Worm (Caenorhabditis elegans): ENCODE measurements around the gene T25E4.1.
"Not testable (repeated sequence)": the region's sequence is repeated elsewhere in the genome, so short reads cannot be mapped to it uniquely, and the experiment has no call there.

Gene T25E4.1

DNA sequence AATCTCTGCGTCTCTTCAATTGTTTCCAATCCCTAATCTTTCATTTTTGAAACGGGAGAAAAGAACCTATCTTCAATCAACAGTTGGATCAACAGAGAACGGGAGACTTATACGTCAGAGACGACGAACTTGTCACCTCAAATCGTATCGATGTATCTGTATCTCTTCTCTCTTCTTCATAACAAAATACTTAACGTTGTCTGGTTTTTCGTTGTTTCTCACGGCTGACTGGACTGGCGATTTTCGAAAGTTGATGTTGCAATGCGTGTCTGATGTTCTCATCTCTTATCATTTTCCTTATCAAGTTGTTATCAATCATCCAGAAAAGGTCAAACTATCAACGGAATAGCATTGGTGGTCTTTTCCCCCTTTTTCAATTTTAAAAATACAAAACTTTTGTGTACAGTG, 27.4 kb downstream of the T25E4.1 start:
- TF ChIP-seq hlh-1 (tag; optimal IDR thresholded peaks at IDR 0.05), result no peak
- peak; percentile 84 for TF ChIP-seq elt-3 (tag; optimal IDR thresholded peaks at IDR 0.05)
- no peak for TF ChIP-seq flh-1 (GFP tag; optimal IDR thresholded peaks at IDR 0.05)
- peak; percentile 57 for TF ChIP-seq unc-62 (GFP tag; optimal IDR thresholded peaks at IDR 0.05)
- no peak for TF ChIP-seq unc-120 (tag; optimal IDR thresholded peaks at IDR 0.05; ENCODE audit: poor library complexity, severe bottlenecking)
- no peak for TF ChIP-seq ceh-43 (GFP tag; optimal IDR thresholded peaks at IDR 0.05)

DNA sequence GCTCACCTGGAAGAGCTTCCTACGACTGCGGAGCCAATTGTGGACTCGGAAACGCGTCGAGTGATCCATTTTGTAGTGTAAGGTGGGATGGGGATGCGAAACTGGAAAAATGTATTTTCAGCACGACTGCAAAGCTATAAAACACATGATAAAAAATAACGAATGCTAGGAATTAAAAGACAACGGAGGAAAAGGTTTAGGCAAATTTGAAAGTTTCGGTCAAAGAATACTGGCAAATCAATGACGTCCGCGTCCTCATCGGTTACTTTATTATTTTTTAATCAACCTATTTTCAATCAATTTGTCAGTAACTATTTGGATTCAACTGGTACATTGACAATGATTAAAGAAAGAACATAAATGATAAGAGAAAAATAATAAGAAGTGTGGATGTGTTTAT, 29.6 kb downstream of the T25E4.1 start, which contains the start of gene C17G10.7:
C17G10.7 (minus strand) TSS at position 101 of the 400 bp plus-strand sequence.
- TF ChIP-seq lin-13 (tag; optimal IDR thresholded peaks at IDR 0.05), result no peak
- no peak for TF ChIP-seq cnd-1 (tag; optimal IDR thresholded peaks at IDR 0.05)
- TF ChIP-seq blmp-1 (tag; optimal IDR thresholded peaks at IDR 0.05), result no peak
- no peak for TF ChIP-seq sem-2 (GFP tag; optimal IDR thresholded peaks at IDR 0.05)
- no peak for TF ChIP-seq ces-1 (GFP tag; optimal IDR thresholded peaks at IDR 0.05)
- no peak for TF ChIP-seq nhr-237 (tag; optimal IDR thresholded peaks at IDR 0.05)
- TF ChIP-seq ceh-43 (GFP tag; optimal IDR thresholded peaks at IDR 0.05), result no peak
- TF ChIP-seq nhr-12 (tag; optimal IDR thresholded peaks at IDR 0.05), result no peak

DNA sequence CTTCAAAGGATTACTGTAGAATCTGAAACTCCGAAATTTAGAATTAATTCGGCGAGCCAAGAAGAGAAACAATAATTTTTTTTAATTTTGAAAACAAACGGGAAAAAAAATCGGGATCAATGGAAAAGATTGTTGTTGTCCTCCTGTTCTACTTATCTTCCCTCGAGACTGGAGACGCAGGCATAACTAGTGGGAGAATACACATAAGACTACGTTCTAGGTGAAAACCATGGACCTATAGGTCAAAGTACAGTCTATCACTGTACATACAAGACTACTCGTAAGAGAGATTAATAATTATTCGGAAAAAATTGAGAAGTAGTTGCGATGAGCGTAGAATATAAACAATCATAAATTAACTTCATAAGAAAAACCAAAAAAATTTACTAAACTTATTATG, 41.2 kb downstream of the T25E4.1 start, which contains the start of gene dhs-6:
dhs-6 (minus strand) TSS at position 22 of the 400 bp plus-strand sequence.
- TF ChIP-seq flh-1 (GFP tag; optimal IDR thresholded peaks at IDR 0.05) (no peak), ceh-43 (GFP tag; optimal IDR thresholded peaks at IDR 0.05) (no peak)

DNA sequence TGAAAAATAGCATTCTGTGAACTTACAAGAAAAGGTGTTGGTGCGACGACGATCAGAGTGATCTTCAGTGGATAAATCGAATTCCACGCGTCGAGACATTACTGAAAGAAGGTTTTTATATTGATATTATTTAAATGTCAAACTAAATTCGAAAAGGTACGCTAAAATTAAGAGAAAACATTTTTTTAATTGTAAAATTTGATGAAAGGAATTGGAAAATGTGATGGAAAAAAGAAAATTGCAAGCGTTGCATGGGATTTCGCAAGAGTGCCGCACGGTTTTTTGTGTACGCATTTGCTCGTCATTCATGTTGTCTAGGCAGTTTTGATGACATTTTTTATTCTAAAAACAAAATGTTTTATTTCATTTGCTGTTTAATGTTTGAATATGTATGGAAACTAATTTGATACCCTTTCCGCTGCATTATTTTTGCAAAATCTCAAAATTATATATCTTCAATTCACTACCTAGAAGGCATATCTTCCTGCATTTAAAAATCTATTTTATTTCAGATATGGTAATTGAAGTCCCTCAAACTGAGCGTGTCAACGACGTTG, 44.3 kb downstream of the T25E4.1 start, which contains the start of the genes eif-3.L and npl-4.2:
eif-3.L (minus strand) TSS at position 101 of the 557 bp plus-strand sequence.
npl-4.2 (plus strand) TSS at position 507 of the 557 bp plus-strand sequence.
- TF ChIP-seq ceh-39, mab-5, nhr-12 (tag; optimal IDR thresholded peaks at IDR 0.05): not testable (repeated sequence)

DNA sequence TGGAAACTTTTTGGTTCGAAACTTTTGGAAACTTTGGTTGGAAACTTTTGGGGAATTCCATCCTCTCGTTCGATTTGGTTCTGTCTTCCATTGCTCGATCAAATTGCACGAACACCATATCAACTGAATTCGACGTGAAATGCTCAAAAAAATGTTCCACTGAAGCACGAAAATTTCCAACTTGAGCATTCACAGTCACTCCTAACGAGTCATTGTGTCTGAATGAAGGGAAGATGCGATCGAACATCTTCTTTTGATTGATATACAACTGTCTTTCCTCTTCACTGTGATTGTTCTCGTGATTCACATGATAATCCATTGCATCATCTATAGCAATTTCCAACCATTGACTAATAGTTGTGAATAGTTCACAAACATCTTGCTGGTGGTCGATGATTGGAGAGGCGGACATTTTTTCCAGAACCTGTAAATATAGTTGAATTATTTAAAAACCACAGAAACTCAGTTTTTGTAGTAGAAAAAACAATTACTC, 50.2 kb downstream of the T25E4.1 start, which contains the start of gene F59E12.15:
F59E12.15 (minus strand) TSS at position 51 of the 493 bp plus-strand sequence.
- no peak for TF ChIP-seq nhr-2 (tag; optimal IDR thresholded peaks at IDR 0.05)
